Fruit fly (Drosophila melanogaster): ENCODE measurements around the gene CG7054.

The CG7054 gene

DNA sequence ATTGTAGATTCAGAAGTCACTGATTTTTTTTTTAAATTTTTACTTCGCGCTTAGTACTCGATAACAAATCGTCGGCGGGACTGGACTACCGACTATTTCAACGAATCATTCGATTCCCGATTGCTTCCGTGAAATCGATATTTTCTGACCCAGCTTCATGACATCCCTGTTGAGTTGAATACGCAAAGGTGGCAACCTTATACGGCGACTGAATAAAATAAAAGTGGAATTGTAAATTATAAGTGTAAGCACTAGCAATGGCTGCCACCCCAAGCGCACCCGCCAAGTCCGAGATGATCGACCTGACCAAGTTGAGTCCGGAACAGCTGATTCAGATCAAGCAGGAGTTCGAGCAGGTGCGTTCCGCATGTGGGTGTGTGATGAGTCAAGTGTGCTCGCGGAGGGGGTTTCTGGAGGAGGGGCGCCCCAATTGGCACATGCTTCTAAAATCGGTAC, 22.3 kb downstream of the CG7054 start, which contains the start of gene Pfdn5:
Pfdn5 (plus strand) TSS at position 3 of the 456 bp plus-strand sequence.
- TF ChIP-seq Eip78C (GFP tag), result no peak
- no peak for TF ChIP-seq CG6808 (GFP tag; optimal IDR thresholded peaks at IDR 0.05)
- no peak for TF ChIP-seq Blimp-1 (GFP tag; optimal IDR thresholded peaks at IDR 0.05)
- no peak for TF ChIP-seq net (GFP tag; optimal IDR thresholded peaks at IDR 0.05)
- no peak for TF ChIP-seq CG3032 (tag; optimal IDR thresholded peaks at IDR 0.05)
- TF ChIP-seq Sox14 (GFP tag; optimal IDR thresholded peaks at IDR 0.05), result no peak
- TF ChIP-seq vri (GFP tag; optimal IDR thresholded peaks at IDR 0.05), result no peak
- no peak for TF ChIP-seq CG16779 (tag; optimal IDR thresholded peaks at IDR 0.05)
- TF ChIP-seq ss (GFP tag; optimal IDR thresholded peaks at IDR 0.05), result no peak

DNA sequence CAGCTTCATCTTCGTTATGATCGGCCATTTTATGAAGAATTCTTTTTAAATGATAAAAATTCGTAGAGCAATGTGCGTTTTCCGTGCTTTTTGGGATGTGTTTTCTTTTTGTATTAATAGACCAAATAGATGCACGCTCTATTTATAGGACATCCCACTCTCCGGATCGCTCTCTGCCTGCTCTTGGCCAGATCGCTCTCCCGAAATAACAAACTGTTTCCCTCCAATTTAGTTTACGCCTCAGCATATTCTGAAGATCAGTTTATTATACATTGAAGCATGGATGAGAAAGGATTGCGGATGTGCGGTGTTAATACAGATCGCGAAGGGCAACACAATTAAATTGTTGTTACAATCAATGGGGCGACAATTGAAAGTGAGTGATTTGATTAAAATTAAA, 24.1 kb downstream of the CG7054 start, which contains the start of gene CG5376:
CG5376 (minus strand) TSS at position 101 of the 400 bp plus-strand sequence.
- TF ChIP-seq Hr38 (GFP tag; optimal IDR thresholded peaks at IDR 0.05), result no peak
- no peak for TF ChIP-seq Blimp-1 (GFP tag; optimal IDR thresholded peaks at IDR 0.05)
- no peak for TF ChIP-seq Lpt (GFP tag; optimal IDR thresholded peaks at IDR 0.05)
- no peak for TF ChIP-seq Sox15 (GFP tag; optimal IDR thresholded peaks at IDR 0.05)
- TF ChIP-seq CG16779 (tag; optimal IDR thresholded peaks at IDR 0.05), result no peak
- no peak for TF ChIP-seq salr (GFP tag; optimal IDR thresholded peaks at IDR 0.05)
- TF ChIP-seq CG6792 (GFP tag; optimal IDR thresholded peaks at IDR 0.05), result no peak
- no peak for TF ChIP-seq CG34406 (GFP tag; optimal IDR thresholded peaks at IDR 0.05)
- TF ChIP-seq spab (GFP tag; optimal IDR thresholded peaks at IDR 0.05), result no peak
- no peak for TF ChIP-seq Hr39 (GFP tag; optimal IDR thresholded peaks at IDR 0.05)
- no peak for TF ChIP-seq cyc (GFP tag; optimal IDR thresholded peaks at IDR 0.05)
- TF ChIP-seq CG8632 (GFP tag; optimal IDR thresholded peaks at IDR 0.05), result no peak
- no peak for TF ChIP-seq lz (GFP tag; optimal IDR thresholded peaks at IDR 0.05)
- TF ChIP-seq CG10669 (GFP tag; optimal IDR thresholded peaks at IDR 0.05), result no peak
- no peak for TF ChIP-seq CG3919 (GFP tag; optimal IDR thresholded peaks at IDR 0.05)

DNA sequence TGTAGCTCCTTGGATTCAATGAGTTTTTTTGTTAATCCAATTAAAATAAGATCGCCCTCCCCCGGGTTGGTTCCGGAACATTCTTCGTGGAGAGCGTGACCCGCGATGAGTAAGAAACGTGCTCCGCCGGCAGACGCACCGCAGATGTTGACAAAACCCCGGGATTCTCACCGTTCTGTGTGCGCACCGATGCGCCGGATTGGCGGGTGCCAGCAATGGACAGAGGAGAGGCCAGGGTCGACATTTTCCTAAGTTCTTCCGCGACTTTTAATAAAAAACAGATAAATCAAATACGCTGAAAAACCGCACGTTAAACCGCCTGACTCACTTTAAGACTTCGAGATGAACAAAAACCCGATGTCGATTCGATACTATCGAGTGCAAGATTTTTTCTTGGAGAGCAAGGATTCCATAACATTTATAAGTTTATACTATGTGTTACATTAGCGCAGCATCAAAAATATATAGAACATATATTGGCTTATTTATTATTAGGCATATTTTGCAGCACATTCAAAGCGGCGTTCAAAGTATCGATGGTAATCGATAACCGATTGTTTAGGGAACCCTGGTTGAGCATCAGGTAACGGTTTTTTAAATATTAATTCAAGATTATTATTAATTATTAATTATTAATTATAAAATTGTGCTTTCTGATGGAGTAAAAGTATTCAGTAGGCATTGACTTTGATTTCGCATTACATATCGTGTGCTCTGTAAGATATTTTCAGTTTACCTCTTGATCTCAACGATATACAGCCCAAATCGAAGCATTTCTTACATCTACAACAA, 26.5 kb downstream of the CG7054 start, which contains the start of the genes CCT1 and tHMG1:
CCT1 (minus strand) TSS at position 352 of the 792 bp plus-strand sequence.
tHMG1 (plus strand) TSS at position 742 of the 792 bp plus-strand sequence.
- TF ChIP-seq Hr38 (GFP tag; optimal IDR thresholded peaks at IDR 0.05) (no peak), CG3032 (tag; optimal IDR thresholded peaks at IDR 0.05) (peak; percentile 27), lz (GFP tag; optimal IDR thresholded peaks at IDR 0.05) (peak; percentile 15), CG31627 (GFP tag; optimal IDR thresholded peaks at IDR 0.05) (peak; percentile 13), esn (GFP tag; optimal IDR thresholded peaks at IDR 0.05) (peak; percentile 45)

DNA sequence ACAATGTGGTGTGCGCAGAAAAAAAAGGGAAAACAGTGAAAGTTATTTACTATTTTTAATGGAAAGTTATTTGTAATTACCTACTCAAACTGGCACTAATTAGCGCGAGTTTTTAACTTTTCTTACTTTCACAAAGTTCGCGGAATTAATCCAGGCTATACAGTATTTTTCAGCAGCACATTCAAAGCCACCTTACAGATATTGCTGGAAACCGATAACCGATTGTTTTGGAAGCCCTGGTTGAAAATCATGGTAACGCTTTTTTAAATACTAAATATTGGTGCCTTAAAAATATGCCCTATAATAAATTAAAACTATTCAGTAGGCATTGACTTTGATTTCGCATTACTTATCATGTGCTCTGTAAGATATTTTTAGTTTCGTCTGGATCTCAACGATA, 28.0 kb downstream of the CG7054 start, which contains the start of gene tHMG2:
tHMG2 (plus strand) TSS at position 187 of the 400 bp plus-strand sequence.
- TF ChIP-seq Ets21C (GFP tag; optimal IDR thresholded peaks at IDR 0.05) (no peak), dac (GFP tag; optimal IDR thresholded peaks at IDR 0.05) (no peak), CG6808 (GFP tag; optimal IDR thresholded peaks at IDR 0.05) (no peak)

DNA sequence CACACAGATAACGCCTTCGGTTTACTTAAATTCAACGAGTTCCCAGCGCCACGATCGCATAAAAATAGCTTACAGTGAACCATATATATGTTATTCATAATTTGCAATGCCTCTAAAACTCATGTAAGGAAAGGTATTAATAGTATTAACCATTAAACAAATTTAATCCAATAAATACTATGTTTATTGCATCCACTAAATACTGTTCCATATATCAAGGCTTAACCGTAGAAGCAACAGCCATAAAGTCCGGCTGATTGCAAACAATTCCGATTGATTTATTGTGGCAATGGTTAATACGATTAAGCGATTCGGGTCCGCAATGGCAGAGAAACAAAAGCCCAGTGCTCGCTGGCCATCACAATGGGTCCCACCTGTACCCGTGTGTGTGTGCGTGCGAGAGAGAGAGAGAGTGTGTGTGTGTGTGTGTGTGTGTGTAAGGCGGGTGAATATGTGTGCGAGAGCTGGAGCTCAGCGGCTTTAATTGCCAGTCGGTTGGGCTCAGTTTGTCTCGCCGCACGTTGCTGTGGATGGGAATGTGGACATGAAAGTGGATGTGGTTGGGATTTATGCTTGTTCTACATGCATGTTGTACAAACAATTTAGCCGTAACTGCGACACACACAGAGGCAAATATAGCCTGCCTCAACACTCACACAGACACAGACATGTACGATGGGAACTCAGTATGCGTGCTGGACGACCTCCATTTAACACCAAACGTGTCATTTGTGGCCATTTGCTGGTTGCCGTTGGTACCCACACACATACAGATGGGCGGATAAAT, 29.9 kb downstream of the CG7054 start:
- TF ChIP-seq CG6792 (GFP tag; optimal IDR thresholded peaks at IDR 0.05) (peak; percentile 21), CG4318 (GFP tag; optimal IDR thresholded peaks at IDR 0.05) (no peak), fd85E (GFP tag; optimal IDR thresholded peaks at IDR 0.05) (no peak), eg (GFP tag; IDR thresholded peaks at IDR 0.05) (0 out of 3 replicates have a peak, but pooled peaks have one; percentile 26), Eip93F (GFP tag; optimal IDR thresholded peaks at IDR 0.05) (no peak), CG6163 (GFP tag; IDR thresholded peaks at IDR 0.05) (no peak), vri (GFP tag; optimal IDR thresholded peaks at IDR 0.05) (no peak), CG3919 (GFP tag; optimal IDR thresholded peaks at IDR 0.05) (no peak), OdsH (GFP tag; optimal IDR thresholded peaks at IDR 0.05) (no peak), CG10631 (GFP tag; optimal IDR thresholded peaks at IDR 0.05) (peak; percentile 2), cyc (GFP tag; optimal IDR thresholded peaks at IDR 0.05) (peak; percentile 39), Gug (GFP tag; IDR thresholded peaks at IDR 0.05) (no peak), CG9139 (GFP tag; optimal IDR thresholded peaks at IDR 0.05) (no peak), CG16779 (tag; optimal IDR thresholded peaks at IDR 0.05) (peak; percentile 24), Sox15 (GFP tag; optimal IDR thresholded peaks at IDR 0.05) (no peak), topi (GFP tag; optimal IDR thresholded peaks at IDR 0.05) (peak; percentile 20), CG1621 (tag; optimal IDR thresholded peaks at IDR 0.05) (no peak), CG11902 (GFP tag; optimal IDR thresholded peaks at IDR 0.05) (no peak), spab (GFP tag; optimal IDR thresholded peaks at IDR 0.05) (no peak), CG15336 (GFP tag; IDR thresholded peaks at IDR 0.05) (no peak), Hr38 (GFP tag; optimal IDR thresholded peaks at IDR 0.05) (no peak)

Measured in whole organism, prepupa.